Fruit fly (Drosophila melanogaster) Kc167 (cell line): ENCODE data around the gene CG14391.

ENCODE experiments used
- Sin3A ChIP-seq: fragments of >200 bp; optimal IDR thresholded peaks from 2 replicates; lab custom pipeline; 2018; ENCODE audit warnings: missing external identifiers
- ttk ChIP-seq: sonication (Bioruptor generic); optimal IDR thresholded peaks from 2 replicates; lab custom pipeline; 2017; ENCODE audit warnings: missing external identifiers

DNA sequence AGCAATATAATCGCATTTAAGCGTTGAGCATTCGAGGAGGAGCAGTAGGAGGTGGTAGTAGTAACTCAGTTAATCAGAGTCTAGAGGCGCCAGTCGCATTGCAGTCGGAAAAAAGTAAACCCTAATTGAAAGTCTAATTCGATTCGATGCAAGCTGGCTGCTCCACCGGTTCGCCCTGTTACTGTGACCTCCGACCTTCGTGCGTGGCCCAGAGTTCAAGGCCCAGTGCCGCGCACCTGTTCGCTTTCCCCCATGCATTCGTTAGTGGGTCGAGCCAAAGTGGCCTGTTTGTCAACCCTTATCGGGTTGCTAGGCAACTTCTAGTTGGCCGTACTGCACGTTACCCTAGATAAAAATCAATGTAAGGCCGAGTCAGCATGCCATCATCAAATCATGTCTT is 5.8 kb upstream of the CG14391 start:
- TF ChIP-seq Sin3A (no peak), ttk (lab: Kevin White, UChicago) (no peak)
